Worm (Caenorhabditis elegans) whole organism, young adult: ENCODE measurements around the gene C54D10.9.
A peak's percentile ranks its signal among the peaks of the same experiment; 100 is the strongest.

ENCODE experiments used
- attf-3 ChIP-seq: fragments of 200-800 bp; sonication (Bioruptor generic); conservative IDR thresholded peaks from 2 replicates; pipeline ENCODE4 v1.3.6; 2022; ENCODE audit warnings: missing genetic modification reagents, missing genetic modification characterization, missing compliant biosample characterization
- lin-35 ChIP-seq, 3 experiments: fragments of 150-350 bp in 2 of 3; sonication (generic microtip) in 1 of 3; optimal IDR thresholded peaks; 2 replicates each; lab custom pipeline; 2014 to 2018; ENCODE audit warnings: missing biosample characterization in 3 of 3, missing genetic modification characterization in 3 of 3, missing genetic modification reagents in 3 of 3
- lin-54 ChIP-seq: fragments of 200-800 bp; sonication (Bioruptor generic); optimal IDR thresholded peaks from 2 replicates; lab custom pipeline; 2018; ENCODE audit warnings: mild to moderate bottlenecking, missing genetic modification characterization, missing compliant biosample characterization
- madf-8 ChIP-seq: fragments of 200-800 bp; sonication (Bioruptor generic); conservative IDR thresholded peaks from 2 replicates; pipeline ENCODE4 v1.3.6; 2022; ENCODE audit warnings: missing genetic modification reagents, missing genetic modification characterization, missing compliant biosample characterization
- mes-4 ChIP-seq: sonication (generic microtip); optimal IDR thresholded peaks from 2 replicates; lab custom pipeline; 2016; ENCODE audit warnings: missing genotype, missing genetic modification characterization, missing compliant biosample characterization
- nfya-2 ChIP-seq: fragments of 200-800 bp; sonication (Bioruptor generic); IDR thresholded peaks from 2 replicates; pipeline ENCODE4 v1.3.6; 2022; ENCODE audit warnings: missing genetic modification reagents, missing genetic modification characterization, missing compliant biosample characterization
- snpc-3.4 ChIP-seq: sonication (generic microtip); optimal IDR thresholded peaks from 2 replicates; lab custom pipeline; 2017; ENCODE audit warnings: missing genetic modification characterization, mild to moderate bottlenecking, missing compliant biosample characterization, antibody characterized with exemption, moderate library complexity, missing genotype, missing genetic modification reagents
- snpc-4 ChIP-seq, 5 experiments: fragments of 150-350 bp in 1 of 5; sonication (generic microtip) in 4 of 5; optimal IDR thresholded peaks; 2 replicates each; lab custom pipeline; 2014 to 2018; ENCODE audit warnings: missing genetic modification characterization in 5 of 5, missing biosample characterization in 3 of 5, antibody characterized with exemption in 2 of 5, mild to moderate bottlenecking in 2 of 5, missing compliant biosample characterization in 2 of 5, missing genotype in 2 of 5, moderate library complexity in 2 of 5, missing genetic modification reagents in 1 of 5
- tlf-1 ChIP-seq: fragments of 200-800 bp; sonication (Bioruptor generic); optimal IDR thresholded peaks from 2 replicates; lab custom pipeline; 2018; ENCODE audit warnings: mild to moderate bottlenecking, missing genetic modification characterization, missing compliant biosample characterization
- unc-62 ChIP-seq: fragments of 150-350 bp; optimal IDR thresholded peaks from 2 replicates; lab custom pipeline; 2014; ENCODE audit warnings: missing biosample characterization, missing genetic modification reagents, missing genetic modification characterization
- ztf-6 ChIP-seq: fragments of 200-800 bp; sonication (Bioruptor generic); IDR thresholded peaks from 2 replicates; pipeline ENCODE4 v1.3.6; 2022; ENCODE audit warnings: missing genetic modification reagents, missing genetic modification characterization, missing compliant biosample characterization

DNA sequence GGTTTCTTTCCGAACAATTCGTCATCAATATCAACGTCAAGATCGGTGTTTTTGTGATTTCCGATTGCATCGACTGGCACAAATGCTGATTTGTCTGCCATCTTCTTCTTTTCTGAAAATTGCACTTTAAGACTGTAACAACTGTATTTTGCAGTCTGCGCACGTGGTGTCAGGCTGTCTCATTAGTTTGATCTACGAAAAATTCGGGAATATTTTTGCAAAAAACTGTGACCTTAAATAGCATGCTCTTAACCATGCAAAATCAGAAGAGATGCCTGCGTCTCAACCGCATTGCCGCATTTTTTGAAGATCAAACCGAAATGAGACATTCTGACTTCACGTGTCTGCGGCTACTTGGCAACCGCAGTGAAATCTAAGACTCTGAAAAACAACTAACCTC, 45.6 kb upstream of the C54D10.9 start, which contains the start of gene K01D12.7:
- TF ChIP-seq madf-8: 0 out of 2 replicates have a peak, but pooled peaks have one; percentile 7
- TF ChIP-seq unc-62 (GFP tag; lab: Kevin White, UChicago): no peak
- no peak for TF ChIP-seq ztf-6
- no peak for TF ChIP-seq snpc-3.4 (tag; lab: Kevin White, UChicago)
- TF ChIP-seq snpc-4 (GFP tag; optimal IDR thresholded peaks at IDR 0.05; lab: Kevin White, UChicago): no peak
- no peak for TF ChIP-seq snpc-4 (tag; optimal IDR thresholded peaks at IDR 0.05; lab: Kevin White, UChicago)
- TF ChIP-seq mes-4 (tag; lab: Kevin White, UChicago): no peak
- TF ChIP-seq lin-35 (GFP tag; optimal IDR thresholded peaks at IDR 0.05; lab: Kevin White, UChicago): no peak
- TF ChIP-seq attf-3 (GFP tag; lab: Robert Waterston, UW): 0 out of 2 replicates have a peak, but pooled peaks have one; percentile 31
- TF ChIP-seq tlf-1 (GFP tag; lab: Kevin White, UChicago): no peak
- no peak for TF ChIP-seq nfya-2 (GFP tag; lab: Robert Waterston, UW)
- TF ChIP-seq lin-54 (GFP tag; lab: Kevin White, UChicago): no peak
